Worm (Caenorhabditis elegans) whole organism, young adult: Measurements from ENCODE around the gene T05B4.13.

Experiments used
- ama-1 ChIP-seq, 3 experiments: fragments of 150-350 bp in 1 of 3; sonication (generic microtip) in 2 of 3; optimal IDR thresholded peaks; 2 replicates each; lab custom pipeline; 2014 to 2018; ENCODE audit warnings: missing biosample characterization in 2 of 3, missing genetic modification characterization in 2 of 3, missing genetic modification reagents in 2 of 3
- attf-6 ChIP-seq: fragments of 200-800 bp; sonication (Bioruptor generic); IDR thresholded peaks from 2 replicates; pipeline ENCODE4 v1.3.6; 2022; ENCODE audit warnings: missing genetic modification reagents, missing genetic modification characterization, missing compliant biosample characterization
- lin-54 ChIP-seq: fragments of 200-800 bp; sonication (Bioruptor generic); optimal IDR thresholded peaks from 2 replicates; lab custom pipeline; 2018; ENCODE audit warnings: mild to moderate bottlenecking, missing genetic modification characterization, missing compliant biosample characterization
- repo-1 ChIP-seq: sonication (generic microtip); optimal IDR thresholded peaks from 2 replicates; lab custom pipeline; 2017; ENCODE audit warnings: mild to moderate bottlenecking, missing genetic modification characterization, missing compliant biosample characterization
- sea-2 ChIP-seq: fragments of 200-800 bp; sonication (Bioruptor generic); IDR thresholded peaks from 2 replicates; pipeline ENCODE4 v1.3.6; 2022; ENCODE audit warnings: missing genetic modification characterization, missing compliant biosample characterization
- somi-1 ChIP-seq: fragments of 200-800 bp; sonication (Bioruptor generic); optimal IDR thresholded peaks from 2 replicates; lab custom pipeline; 2018; ENCODE audit warnings: mild to moderate bottlenecking, missing genetic modification characterization, missing compliant biosample characterization
- unc-62 ChIP-seq: fragments of 150-350 bp; optimal IDR thresholded peaks from 2 replicates; lab custom pipeline; 2014; ENCODE audit warnings: missing biosample characterization, missing genetic modification reagents, missing genetic modification characterization
- zfh-2 ChIP-seq: fragments of 200-800 bp; sonication (Bioruptor generic); conservative IDR thresholded peaks from 2 replicates; pipeline ENCODE4 v1.3.6; 2022; ENCODE audit warnings: missing genetic modification reagents, missing genetic modification characterization, missing compliant biosample characterization

DNA sequence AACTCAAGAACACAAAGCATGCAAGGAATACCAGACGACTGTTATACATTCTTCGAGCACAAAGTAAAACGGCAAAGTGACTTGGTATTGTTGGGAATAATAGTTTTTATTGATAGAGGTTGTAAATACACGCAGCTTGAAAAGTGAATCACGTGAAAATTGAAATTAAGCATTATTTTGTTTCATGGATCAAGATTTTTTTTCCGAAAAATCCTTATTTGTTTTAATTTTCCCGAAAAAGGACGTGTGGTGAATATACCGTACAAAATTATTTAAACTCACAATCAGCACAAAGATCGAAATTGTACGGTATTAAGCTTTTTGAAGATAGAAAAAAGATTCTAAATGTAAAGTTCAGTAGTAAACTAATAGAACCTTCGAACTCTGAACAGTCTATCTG, 17.5 kb downstream of the T05B4.13 start, which contains the start of gene clc-18:
- no peak for TF ChIP-seq repo-1 (tag; lab: Kevin White, UChicago)
- TF ChIP-seq attf-6 (GFP tag; lab: Robert Waterston, UW): no peak
- no peak for TF ChIP-seq somi-1 (GFP tag; lab: Kevin White, UChicago)
- no peak for TF ChIP-seq lin-54
- TF ChIP-seq ama-1 (optimal IDR thresholded peaks at IDR 0.05; lab: Kevin White, UChicago): no peak
- no peak for TF ChIP-seq ama-1 (GFP tag; optimal IDR thresholded peaks at IDR 0.05; lab: Kevin White, UChicago)
- no peak for TF ChIP-seq sea-2 (GFP tag; lab: Robert Waterston, UW)
- no peak for TF ChIP-seq unc-62 (GFP tag; lab: Kevin White, UChicago)
- TF ChIP-seq zfh-2: no peak
